Fruit fly (Drosophila melanogaster): ENCODE data around the gene KaiR1D.

- no peak for TF ChIP-seq Pif1A (GFP tag; optimal IDR thresholded peaks at IDR 0.05)
- no peak for TF ChIP-seq CG14655 (GFP tag; optimal IDR thresholded peaks at IDR 0.05)
- no peak for TF ChIP-seq CG34367 (tag; optimal IDR thresholded peaks at IDR 0.05)
Observed at dm6 chr3R:20838787-20839186, 27.2 kb downstream of the KaiR1D start.
